Worm (Caenorhabditis elegans) whole organism, L4 larva: ENCODE measurements around the gene F21C10.9.

ENCODE experiments used
- F10B5.3 ChIP-seq: sonication (generic microtip); optimal IDR thresholded peaks from 2 replicates; lab custom pipeline; 2016; ENCODE audit warnings: mild to moderate bottlenecking, missing genetic modification characterization, missing compliant biosample characterization
- F49E8.2 ChIP-seq: sonication (generic microtip); optimal IDR thresholded peaks from 2 replicates; lab custom pipeline; 2016; ENCODE audit warnings: missing compliant biosample characterization, mild to moderate bottlenecking, missing genetic modification characterization, borderline replicate concordance
- T26A8.4 ChIP-seq: fragments of 200-800 bp; sonication (Bioruptor generic); IDR thresholded peaks from 2 replicates; pipeline ENCODE4 v1.3.6; 2022; ENCODE audit warnings: missing genetic modification characterization, missing compliant biosample characterization
- Y105C5A.15 ChIP-seq: fragments of 200-800 bp; sonication (Bioruptor generic); IDR thresholded peaks from 2 replicates; pipeline ENCODE4 v1.3.6; 2022; ENCODE audit warnings: missing genetic modification characterization, missing compliant biosample characterization
- Y48G9A.11 ChIP-seq: fragments of 200-800 bp; sonication (Bioruptor generic); IDR thresholded peaks from 2 replicates; pipeline ENCODE4 v1.3.6; 2022; ENCODE audit warnings: missing genetic modification reagents, missing genetic modification characterization, missing compliant biosample characterization
- ZK546.5 ChIP-seq, 2 experiments: sonication (generic microtip); optimal IDR thresholded peaks; 2 replicates each; lab custom pipeline; 2017; ENCODE audit warnings: missing biosample characterization in 2 of 2, missing genetic modification characterization in 2 of 2
- aha-1 ChIP-seq: fragments of 150-350 bp; peaks from one replicate; lab custom pipeline; 2014; ENCODE audit warnings: missing biosample characterization, missing genetic modification characterization
- attf-4 ChIP-seq: sonication (generic microtip); optimal IDR thresholded peaks from 3 replicates; lab custom pipeline; 2017; ENCODE audit warnings: missing biosample characterization, missing genetic modification characterization
- ceh-28 ChIP-seq: fragments of 150-350 bp; optimal IDR thresholded peaks from 2 replicates; lab custom pipeline; 2014; ENCODE audit warnings: missing biosample characterization, missing genetic modification reagents, missing genetic modification characterization
- ceh-32 ChIP-seq: sonication (generic microtip); optimal IDR thresholded peaks from 2 replicates; lab custom pipeline; 2016; ENCODE audit warnings: mild to moderate bottlenecking, missing genetic modification characterization, missing compliant biosample characterization; ENCODE audit not compliant: poor library complexity
- cey-2 ChIP-seq: sonication (generic microtip); optimal IDR thresholded peaks from 3 replicates; lab custom pipeline; 2017; ENCODE audit warnings: missing genetic modification characterization, mild to moderate bottlenecking, missing compliant biosample characterization, antibody characterized with exemption, borderline replicate concordance; ENCODE audit not compliant: insufficient read depth
- daf-16 ChIP-seq, 3 experiments: sonication (generic microtip); optimal IDR thresholded peaks; 2 replicates each; lab custom pipeline; 2016 to 2017; ENCODE audit warnings: missing genetic modification characterization in 3 of 3, missing genetic modification reagents in 3 of 3, mild to moderate bottlenecking in 2 of 3, missing compliant biosample characterization in 2 of 3, missing biosample characterization in 1 of 3, moderate library complexity in 1 of 3
- dmd-6 ChIP-seq: fragments of 200-800 bp; sonication (Bioruptor generic); IDR thresholded peaks from 2 replicates; pipeline ENCODE4 v1.3.6; 2022; ENCODE audit warnings: missing genetic modification reagents, missing genetic modification characterization, missing compliant biosample characterization
- dpl-1 ChIP-seq: fragments of 150-350 bp; optimal IDR thresholded peaks from 2 replicates; lab custom pipeline; 2014; ENCODE audit warnings: missing biosample characterization, missing genetic modification reagents, missing genetic modification characterization
- dve-1 ChIP-seq: sonication (generic microtip); optimal IDR thresholded peaks from 2 replicates; lab custom pipeline; 2017; ENCODE audit warnings: antibody characterized with exemption, mild to moderate bottlenecking, missing genetic modification characterization, missing compliant biosample characterization; ENCODE audit not compliant: insufficient read depth
- egl-43 ChIP-seq: fragments of 200-800 bp; sonication (Bioruptor generic); IDR thresholded peaks from 2 replicates; pipeline ENCODE4 v1.3.6; 2022; ENCODE audit warnings: missing genetic modification reagents, missing genetic modification characterization, missing compliant biosample characterization
- fos-1 ChIP-seq: fragments of 150-350 bp; optimal IDR thresholded peaks from 2 replicates; lab custom pipeline; 2014; ENCODE audit warnings: missing biosample characterization, missing genetic modification characterization
- gei-8 ChIP-seq: fragments of 200-800 bp; sonication (Bioruptor generic); optimal IDR thresholded peaks from 2 replicates; lab custom pipeline; 2018; ENCODE audit warnings: mild to moderate bottlenecking, missing genetic modification characterization, missing compliant biosample characterization
- hif-1 ChIP-seq, 2 experiments: sonication (generic microtip); optimal IDR thresholded peaks; 2 replicates each; lab custom pipeline; 2016 to 2017; ENCODE audit warnings: missing compliant biosample characterization in 2 of 2, missing genetic modification characterization in 2 of 2, missing genetic modification reagents in 2 of 2, missing genotype in 2 of 2, mild to moderate bottlenecking in 1 of 2
- hlh-11 ChIP-seq: fragments of 200-800 bp; sonication (Bioruptor generic); optimal IDR thresholded peaks from 2 replicates; lab custom pipeline; 2018; ENCODE audit warnings: mild to moderate bottlenecking, missing genetic modification characterization, missing compliant biosample characterization
- hlh-30 ChIP-seq: sonication (generic microtip); optimal IDR thresholded peaks from 2 replicates; lab custom pipeline; 2017; ENCODE audit warnings: antibody characterized with exemption, mild to moderate bottlenecking, missing genetic modification characterization, missing compliant biosample characterization; ENCODE audit not compliant: insufficient read depth
- jun-1 ChIP-seq: fragments of 150-350 bp; optimal IDR thresholded peaks from 2 replicates; lab custom pipeline; 2014; ENCODE audit warnings: missing biosample characterization, missing genetic modification reagents, missing genetic modification characterization
- lir-3 ChIP-seq: sonication (generic microtip); optimal IDR thresholded peaks from 2 replicates; lab custom pipeline; 2016; ENCODE audit warnings: mild to moderate bottlenecking, missing genetic modification characterization, missing compliant biosample characterization
- mdl-1 ChIP-seq, 2 experiments: fragments of 150-350 bp in 1 of 2; sonication (generic microtip) in 1 of 2; optimal IDR thresholded peaks; 2 replicates each; lab custom pipeline; 2014 to 2017; ENCODE audit warnings: missing biosample characterization in 2 of 2, missing genetic modification characterization in 2 of 2
- mdt-29 ChIP-seq: fragments of 200-800 bp; sonication (Bioruptor generic); IDR thresholded peaks from 2 replicates; pipeline ENCODE4 v1.3.6; 2022; ENCODE audit warnings: missing genetic modification reagents, missing genetic modification characterization, missing compliant biosample characterization
- mes-2 ChIP-seq: sonication (generic microtip); optimal IDR thresholded peaks from 2 replicates; lab custom pipeline; 2016; ENCODE audit warnings: missing genotype, mild to moderate bottlenecking, missing genetic modification characterization, missing compliant biosample characterization; ENCODE audit not compliant: poor library complexity, severe bottlenecking
- nhr-102 ChIP-seq: sonication (generic microtip); optimal IDR thresholded peaks from 2 replicates; lab custom pipeline; 2016; ENCODE audit warnings: mild to moderate bottlenecking, missing genetic modification characterization, moderate library complexity, missing compliant biosample characterization
- nhr-111 ChIP-seq: fragments of 200-800 bp; sonication (Bioruptor generic); optimal IDR thresholded peaks from 2 replicates; lab custom pipeline; 2018; ENCODE audit warnings: mild to moderate bottlenecking, missing genetic modification characterization, missing compliant biosample characterization
- nhr-25 ChIP-seq: sonication (generic microtip); optimal IDR thresholded peaks from 2 replicates; lab custom pipeline; 2017; ENCODE audit warnings: missing genetic modification characterization, mild to moderate bottlenecking, missing compliant biosample characterization, antibody characterized with exemption, moderate library complexity, borderline replicate concordance; ENCODE audit not compliant: insufficient read depth
- nhr-28 ChIP-seq: fragments of 150-350 bp; optimal IDR thresholded peaks from 2 replicates; lab custom pipeline; 2014; ENCODE audit warnings: missing biosample characterization, missing genetic modification characterization
- nhr-48 ChIP-seq: sonication (generic microtip); optimal IDR thresholded peaks from 2 replicates; lab custom pipeline; 2016; ENCODE audit warnings: mild to moderate bottlenecking, missing genetic modification characterization, missing compliant biosample characterization
- pqm-1 ChIP-seq: sonication (generic microtip); optimal IDR thresholded peaks from 2 replicates; lab custom pipeline; 2017; ENCODE audit warnings: missing biosample characterization, missing genetic modification characterization
- saeg-2 ChIP-seq: fragments of 200-800 bp; sonication (Bioruptor generic); IDR thresholded peaks from 2 replicates; pipeline ENCODE4 v1.3.6; 2022; ENCODE audit warnings: missing genetic modification reagents, missing genetic modification characterization, missing compliant biosample characterization
- set-16 ChIP-seq: fragments of 200-800 bp; sonication (Bioruptor generic); IDR thresholded peaks from 2 replicates; pipeline ENCODE4 v1.3.6; 2022; ENCODE audit warnings: missing genetic modification reagents, missing genetic modification characterization, missing compliant biosample characterization
- tag-97 ChIP-seq: fragments of 200-800 bp; sonication (Bioruptor generic); IDR thresholded peaks from 2 replicates; pipeline ENCODE4 v1.3.6; 2022; ENCODE audit warnings: missing genetic modification characterization, missing compliant biosample characterization
- tra-1 ChIP-seq: fragments of 200-800 bp; sonication (Bioruptor generic); IDR thresholded peaks from 2 replicates; pipeline ENCODE4 v1.3.6; 2022; ENCODE audit warnings: missing genetic modification reagents, missing genetic modification characterization, missing compliant biosample characterization
- unc-62 ChIP-seq, 3 experiments: fragments of 150-350 bp in 1 of 3; sonication (generic microtip); optimal IDR thresholded peaks in 2 of 3; peaks in 1 of 3; 1 replicate in 1 of 3; 2 replicates in 2 of 3; lab custom pipeline; 2014 to 2017; ENCODE audit warnings: missing biosample characterization in 3 of 3, missing genetic modification characterization in 3 of 3, missing genetic modification reagents in 3 of 3, missing genotype in 1 of 3
- zip-11 ChIP-seq: fragments of 200-800 bp; sonication (Bioruptor generic); IDR thresholded peaks from 2 replicates; pipeline ENCODE4 v1.3.6; 2022; ENCODE audit warnings: missing genetic modification characterization, missing compliant biosample characterization
- ztf-7 ChIP-seq: fragments of 150-350 bp; optimal IDR thresholded peaks from 2 replicates; lab custom pipeline; 2014; ENCODE audit warnings: missing biosample characterization, missing genetic modification characterization

F21C10.9 gene

ce11 chrV:9079965-9080432, 18.5 kb downstream of the F21C10.9 start (continued):
- TF ChIP-seq lir-3 (tag; lab: Kevin White, UChicago) (no peak), Y48G9A.11 (no peak), egl-43 (GFP tag; lab: Robert Waterston, UW) (no peak)

ce11 chrV:9078815-9079525, 19.5 kb downstream of the F21C10.9 start:
- TF ChIP-seq fos-1 (tag; lab: Kevin White, UChicago) = no peak
- TF ChIP-seq hlh-30 (tag; lab: Kevin White, UChicago) = peak; percentile 52
- TF ChIP-seq F49E8.2 = no peak
- no peak for TF ChIP-seq ZK546.5 (tag; optimal IDR thresholded peaks at IDR 0.05; lab: Kevin White, UChicago)
- 0 out of 2 replicates have a peak, but pooled peaks have one; percentile 38 for TF ChIP-seq saeg-2 (GFP tag; lab: Robert Waterston, UW)
- peak; percentile 89 for TF ChIP-seq aha-1
- TF ChIP-seq Y105C5A.15 (GFP tag; lab: Robert Waterston, UW) = no peak
- no peak for TF ChIP-seq set-16
- peak; percentile 44 for TF ChIP-seq gei-8 (GFP tag; lab: Kevin White, UChicago)
- peak; percentile 42 for TF ChIP-seq pqm-1 (tag; lab: Kevin White, UChicago)
- TF ChIP-seq tra-1 (GFP tag; lab: Robert Waterston, UW) = peak; percentile 44; the same call in 1 of the 2 replicates
- no peak for TF ChIP-seq tag-97 (GFP tag; lab: Robert Waterston, UW)
- TF ChIP-seq daf-16 (GFP tag; optimal IDR thresholded peaks at IDR 0.05; lab: Kevin White, UChicago) = peak in 1 of 2 experiments; percentile 60
- peak; percentile 93 for TF ChIP-seq daf-16 (tag; optimal IDR thresholded peaks at IDR 0.05; lab: Kevin White, UChicago)
- TF ChIP-seq dmd-6 (GFP tag; lab: Robert Waterston, UW) = peak; percentile 91
- TF ChIP-seq nhr-102 (tag; lab: Kevin White, UChicago) = peak; percentile 75
- TF ChIP-seq attf-4 = no peak
- peak; percentile 53 for TF ChIP-seq ztf-7
- TF ChIP-seq ceh-32 (tag; lab: Kevin White, UChicago) = no peak
- TF ChIP-seq nhr-28 (tag; lab: Kevin White, UChicago) = peak; percentile 54
- TF ChIP-seq T26A8.4 (GFP tag; lab: Robert Waterston, UW) = 0 out of 2 replicates have a peak, but pooled peaks have one; percentile 37
- TF ChIP-seq mdl-1 (tag; optimal IDR thresholded peaks at IDR 0.05; lab: Kevin White, UChicago) = peak in 1 of 2 experiments; percentile 55
- TF ChIP-seq unc-62 (GFP tag; optimal IDR thresholded peaks at IDR 0.05 in 1 of 2; lab: Kevin White, UChicago) = peak in 1 of 2 experiments; percentile 93
- TF ChIP-seq unc-62 (tag; optimal IDR thresholded peaks at IDR 0.05; lab: Kevin White, UChicago) = no peak
- no peak for TF ChIP-seq cey-2 (tag; lab: Kevin White, UChicago)
- peak; percentile 33 for TF ChIP-seq mes-2 (tag; lab: Kevin White, UChicago)
- TF ChIP-seq dve-1 (tag; lab: Kevin White, UChicago) = peak; percentile 74
- peak; percentile 89 for TF ChIP-seq hlh-11
- 0 out of 2 replicates have a peak, but pooled peaks have one; percentile 24 for TF ChIP-seq mdt-29 (GFP tag; lab: Robert Waterston, UW)
- no peak for TF ChIP-seq ceh-28 (tag; lab: Kevin White, UChicago)
- peak; percentile 85 for TF ChIP-seq nhr-48
- peak; percentile 2 to 94 for TF ChIP-seq hif-1 (tag; optimal IDR thresholded peaks at IDR 0.05; lab: Kevin White, UChicago)
- TF ChIP-seq, all 104 proteins: peak for 20

ce11 chrV:9078067-9078581, 20.4 kb downstream of the F21C10.9 start:
- TF ChIP-seq nhr-111 (GFP tag; lab: Kevin White, UChicago) = no peak
- TF ChIP-seq nhr-25 (tag; lab: Kevin White, UChicago) = no peak
- TF ChIP-seq nhr-28 (tag; lab: Kevin White, UChicago) = peak; percentile 66
- TF ChIP-seq dpl-1 (GFP tag; lab: Kevin White, UChicago) = no peak
- no peak for TF ChIP-seq F10B5.3 (tag; lab: Kevin White, UChicago)
- no peak for TF ChIP-seq jun-1
- TF ChIP-seq aha-1 = no peak
- TF ChIP-seq zip-11 (GFP tag; lab: Robert Waterston, UW) = no peak
- TF ChIP-seq unc-62 (GFP tag; optimal IDR thresholded peaks at IDR 0.05 in 1 of 2; lab: Kevin White, UChicago) = peak in 1 of 2 experiments; percentile 53
- no peak for TF ChIP-seq unc-62 (tag; optimal IDR thresholded peaks at IDR 0.05; lab: Kevin White, UChicago)
- TF ChIP-seq, all 104 proteins: peak for 2
